Worm (Caenorhabditis elegans) whole organism, L2 larva: Measurements from ENCODE around the gene col-84.

Experiments used
- R02D3.7 ChIP-seq: fragments of 150-350 bp; optimal IDR thresholded peaks from 2 replicates; lab custom pipeline; 2014; ENCODE audit warnings: missing biosample characterization, missing genetic modification characterization
- Y55F3AM.14 ChIP-seq: fragments of 200-800 bp; sonication (Bioruptor generic); optimal IDR thresholded peaks from 2 replicates; lab custom pipeline; 2018; ENCODE audit warnings: mild to moderate bottlenecking, missing genetic modification characterization, missing compliant biosample characterization
- ZK546.5 ChIP-seq: sonication (generic microtip); optimal IDR thresholded peaks from 2 replicates; lab custom pipeline; 2017; ENCODE audit warnings: missing biosample characterization, missing genetic modification characterization
- alr-1 ChIP-seq: fragments of 150-350 bp; optimal IDR thresholded peaks from 2 replicates; lab custom pipeline; 2014; ENCODE audit warnings: missing biosample characterization, missing genetic modification characterization
- aly-2 ChIP-seq: fragments of 150-350 bp; optimal IDR thresholded peaks from 2 replicates; lab custom pipeline; 2014; ENCODE audit warnings: missing biosample characterization, missing genetic modification characterization
- ama-1 ChIP-seq: fragments of 150-350 bp; optimal IDR thresholded peaks from 2 replicates; lab custom pipeline; 2018; ENCODE audit warnings: inconsistent platforms
- blmp-1 ChIP-seq: sonication (generic microtip); optimal IDR thresholded peaks from 2 replicates; lab custom pipeline; 2017; ENCODE audit warnings: missing genetic modification characterization, mild to moderate bottlenecking, missing compliant biosample characterization, antibody characterized with exemption, moderate library complexity; ENCODE audit not compliant: insufficient read depth
- ceh-16 ChIP-seq: fragments of 150-350 bp; optimal IDR thresholded peaks from 2 replicates; lab custom pipeline; 2014; ENCODE audit warnings: missing biosample characterization, missing genetic modification characterization
- ceh-82 ChIP-seq: fragments of 150-350 bp; optimal IDR thresholded peaks from 2 replicates; lab custom pipeline; 2014; ENCODE audit warnings: missing biosample characterization, missing genetic modification characterization
- crh-2 ChIP-seq: sonication (generic microtip); optimal IDR thresholded peaks from 2 replicates; lab custom pipeline; 2017; ENCODE audit warnings: missing biosample characterization, missing genetic modification characterization
- dmd-4 ChIP-seq: sonication (generic microtip); optimal IDR thresholded peaks from 2 replicates; lab custom pipeline; 2017; ENCODE audit warnings: missing biosample characterization, missing genetic modification characterization
- egl-27 ChIP-seq: sonication (generic microtip); optimal IDR thresholded peaks from 3 replicates; lab custom pipeline; 2017; ENCODE audit warnings: missing biosample characterization, missing genetic modification reagents, missing genetic modification characterization
- fos-1 ChIP-seq: fragments of 150-350 bp; optimal IDR thresholded peaks from 2 replicates; lab custom pipeline; 2014; ENCODE audit warnings: missing biosample characterization, missing genetic modification characterization
- gmeb-1 ChIP-seq: fragments of 150-350 bp; optimal IDR thresholded peaks from 2 replicates; lab custom pipeline; 2014; ENCODE audit warnings: missing biosample characterization, missing genetic modification characterization
- lin-11 ChIP-seq: fragments of 150-350 bp; sonication (generic microtip); optimal IDR thresholded peaks from 2 replicates; lab custom pipeline; 2014; ENCODE audit warnings: missing biosample characterization, missing genetic modification characterization, inconsistent platforms, mixed read lengths
- lin-39 ChIP-seq: fragments of 150-350 bp; optimal IDR thresholded peaks from 2 replicates; lab custom pipeline; 2014; ENCODE audit warnings: missing biosample characterization, missing genetic modification reagents, missing genetic modification characterization
- mab-5 ChIP-seq: fragments of 150-350 bp; optimal IDR thresholded peaks from 2 replicates; lab custom pipeline; 2014; ENCODE audit warnings: missing biosample characterization, missing genetic modification characterization
- mbf-1 ChIP-seq: sonication (generic microtip); optimal IDR thresholded peaks from 2 replicates; lab custom pipeline; 2017; ENCODE audit warnings: missing biosample characterization, missing genetic modification characterization
- mdl-1 ChIP-seq, 2 experiments: fragments of 150-350 bp in 1 of 2; sonication (generic microtip) in 1 of 2; optimal IDR thresholded peaks; 2 replicates each; lab custom pipeline; 2017; ENCODE audit warnings: missing biosample characterization in 2 of 2, missing genetic modification characterization in 2 of 2
- nhr-10 ChIP-seq: sonication (generic microtip); optimal IDR thresholded peaks from 2 replicates; lab custom pipeline; 2017; ENCODE audit warnings: missing biosample characterization, missing genetic modification characterization
- nhr-11 ChIP-seq: fragments of 150-350 bp; optimal IDR thresholded peaks from 2 replicates; lab custom pipeline; 2014; ENCODE audit warnings: missing biosample characterization, missing genetic modification characterization
- nhr-12 ChIP-seq: fragments of 150-350 bp; optimal IDR thresholded peaks from 2 replicates; lab custom pipeline; 2014; ENCODE audit warnings: missing biosample characterization, missing genetic modification characterization
- nhr-21 ChIP-seq: fragments of 150-350 bp; optimal IDR thresholded peaks from 2 replicates; lab custom pipeline; 2014; ENCODE audit warnings: missing biosample characterization, missing genetic modification characterization
- nhr-23 ChIP-seq: fragments of 150-350 bp; optimal IDR thresholded peaks from 2 replicates; lab custom pipeline; 2014; ENCODE audit warnings: missing biosample characterization, missing genetic modification reagents, missing genetic modification characterization
- nhr-237 ChIP-seq: fragments of 150-350 bp; optimal IDR thresholded peaks from 2 replicates; lab custom pipeline; 2014; ENCODE audit warnings: missing biosample characterization, missing genetic modification characterization
- nhr-25 ChIP-seq: fragments of 150-350 bp; sonication (generic microtip); optimal IDR thresholded peaks from 3 replicates; lab custom pipeline; 2014; ENCODE audit warnings: missing biosample characterization, missing genetic modification characterization
- nhr-77 ChIP-seq: fragments of 150-350 bp; optimal IDR thresholded peaks from 2 replicates; lab custom pipeline; 2014; ENCODE audit warnings: missing biosample characterization, missing genetic modification characterization
- peb-1 ChIP-seq: fragments of 150-350 bp; optimal IDR thresholded peaks from 2 replicates; lab custom pipeline; 2014; ENCODE audit warnings: missing biosample characterization, missing genetic modification characterization
- sem-4 ChIP-seq: fragments of 150-350 bp; optimal IDR thresholded peaks from 2 replicates; lab custom pipeline; 2014; ENCODE audit warnings: missing biosample characterization, missing genetic modification reagents, missing genetic modification characterization
- skn-1 ChIP-seq: sonication (generic microtip); optimal IDR thresholded peaks from 2 replicates; lab custom pipeline; 2017; ENCODE audit warnings: missing biosample characterization, missing genetic modification characterization
- sma-3 ChIP-seq: sonication (generic microtip); optimal IDR thresholded peaks from 2 replicates; lab custom pipeline; 2016; ENCODE audit warnings: missing genetic modification reagents, missing genetic modification characterization, missing compliant biosample characterization
- sma-9 ChIP-seq, 2 experiments: fragments of 150-350 bp in 1 of 2; sonication (generic microtip) in 1 of 2; optimal IDR thresholded peaks; 2 replicates each; lab custom pipeline; 2014 to 2016; ENCODE audit warnings: missing genetic modification characterization in 2 of 2, mild to moderate bottlenecking in 1 of 2, missing biosample characterization in 1 of 2, missing compliant biosample characterization in 1 of 2, missing genetic modification reagents in 1 of 2, moderate library complexity in 1 of 2
- snpc-4 ChIP-seq: fragments of 150-350 bp; optimal IDR thresholded peaks from 2 replicates; lab custom pipeline; 2014; ENCODE audit warnings: missing biosample characterization, missing genetic modification characterization
- unc-39 ChIP-seq: fragments of 150-350 bp; optimal IDR thresholded peaks from 2 replicates; lab custom pipeline; 2014; ENCODE audit warnings: missing biosample characterization, missing genetic modification characterization
- unc-55 ChIP-seq: fragments of 150-350 bp; sonication (generic microtip); optimal IDR thresholded peaks from 3 replicates; lab custom pipeline; 2014; ENCODE audit warnings: missing biosample characterization, missing genetic modification reagents, missing genetic modification characterization
- unc-62 ChIP-seq: fragments of 150-350 bp; optimal IDR thresholded peaks from 2 replicates; lab custom pipeline; 2014; ENCODE audit warnings: missing biosample characterization, missing genetic modification reagents, missing genetic modification characterization
- zag-1 ChIP-seq: fragments of 150-350 bp; optimal IDR thresholded peaks from 2 replicates; lab custom pipeline; 2014; ENCODE audit warnings: missing biosample characterization, missing genetic modification characterization
- ztf-1 ChIP-seq: fragments of 200-800 bp; sonication (Bioruptor generic); conservative IDR thresholded peaks from 2 replicates; pipeline ENCODE4 v1.3.6; 2022; ENCODE audit warnings: missing genetic modification characterization, missing compliant biosample characterization
- ztf-11 ChIP-seq: sonication (generic microtip); optimal IDR thresholded peaks from 2 replicates; lab custom pipeline; 2017; ENCODE audit warnings: missing biosample characterization, missing genetic modification characterization

The col-84 gene

ce11 chrII:11902203-11902602 is 33.9 kb downstream of the col-84 start:
- TF ChIP-seq mab-5, result peak; percentile 26
- TF ChIP-seq ztf-11, result no peak

- no peak for TF ChIP-seq nhr-12
- no peak for TF ChIP-seq egl-27
- no peak for TF ChIP-seq ceh-16 (tag; lab: Kevin White, UChicago)
- no peak for TF ChIP-seq skn-1 (tag; lab: Kevin White, UChicago)
- TF ChIP-seq fos-1, result no peak
- no peak for TF ChIP-seq ceh-82
- TF ChIP-seq nhr-77 (tag; lab: Kevin White, UChicago), result no peak
- TF ChIP-seq alr-1, result no peak
- TF ChIP-seq ztf-11, result no peak
- no peak for TF ChIP-seq nhr-10 (tag; lab: Kevin White, UChicago)
- no peak for TF ChIP-seq nhr-11 (tag; lab: Kevin White, UChicago)
- no peak for TF ChIP-seq zag-1 (tag; lab: Kevin White, UChicago)
- TF ChIP-seq unc-62 (GFP tag; lab: Kevin White, UChicago), result no peak
- no peak for TF ChIP-seq sem-4 (tag; lab: Kevin White, UChicago)
- no peak for TF ChIP-seq dmd-4 (tag; lab: Kevin White, UChicago)
- TF ChIP-seq ztf-1, result no peak
- TF ChIP-seq ZK546.5 (tag; lab: Kevin White, UChicago), result no peak
- TF ChIP-seq unc-39 (tag; lab: Kevin White, UChicago), result no peak
- no peak for TF ChIP-seq lin-11 (tag; lab: Kevin White, UChicago)
- no peak for TF ChIP-seq nhr-25 (tag; lab: Kevin White, UChicago)
These were observed 36.7 kb downstream of the col-84 start for ce11 chrII:11905023-11905422.

ce11 chrII:11906217-11906616 is 37.9 kb downstream of the col-84 start, which contains the start of gene ZK930.4:
Gene ZK930.4 (plus strand): TSS chrII:11906517.
- TF ChIP-seq nhr-21 (tag; lab: Kevin White, UChicago) (no peak), zag-1 (tag; lab: Kevin White, UChicago) (no peak), snpc-4 (tag; lab: Kevin White, UChicago) (no peak), R02D3.7 (tag; lab: Kevin White, UChicago) (no peak), gmeb-1 (no peak), nhr-237 (tag; lab: Kevin White, UChicago) (no peak), alr-1 (no peak), Y55F3AM.14 (GFP tag; lab: Kevin White, UChicago) (no peak), mbf-1 (no peak), peb-1 (tag; lab: Kevin White, UChicago) (no peak), egl-27 (no peak)
- TF ChIP-seq, all 48 proteins: peak for 0

ce11 chrII:11910569-11910968 is 42.2 kb downstream of the col-84 start:
- TF ChIP-seq alr-1 (no peak), peb-1 (tag; lab: Kevin White, UChicago) (no peak), aly-2 (tag; lab: Kevin White, UChicago) (no peak), unc-55 (GFP tag; lab: Kevin White, UChicago) (no peak), crh-2 (no peak), sma-3 (no peak), ama-1 (lab: Kevin White, UChicago) (no peak), blmp-1 (tag; lab: Kevin White, UChicago) (no peak), sma-9 (GFP tag; optimal IDR thresholded peaks at IDR 0.05; lab: Kevin White, UChicago) (no peak), sma-9 (tag; optimal IDR thresholded peaks at IDR 0.05; lab: Kevin White, UChicago) (no peak), sem-4 (tag; lab: Kevin White, UChicago) (no peak), dmd-4 (tag; lab: Kevin White, UChicago) (no peak), mdl-1 (tag; optimal IDR thresholded peaks at IDR 0.05; lab: Kevin White, UChicago) (no peak), nhr-21 (tag; lab: Kevin White, UChicago) (no peak), nhr-23 (tag; lab: Kevin White, UChicago) (no peak), lin-39 (tag; lab: Kevin White, UChicago) (no peak), nhr-12 (no peak)
